Fruit fly (Drosophila melanogaster) whole organism, pupa: Measurements from ENCODE around the gene CG32388.

Source experiments
- CG4496 ChIP-seq: fragments of 200-800 bp; sonication (Bioruptor generic); IDR thresholded peaks from 3 replicates; pipeline ENCODE4 v1.3.6; 2022; ENCODE audit warnings: missing biosample characterization, missing genetic modification characterization
- EcR ChIP-seq: fragments of 200-800 bp; sonication (Bioruptor generic); optimal IDR thresholded peaks from 3 replicates; lab custom pipeline; 2019; ENCODE audit warnings: missing biosample characterization, missing genetic modification characterization, mild to moderate bottlenecking, moderate library complexity, missing genetic modification reagents
- Snoo ChIP-seq: fragments of 200-800 bp; sonication (Bioruptor generic); optimal IDR thresholded peaks from 3 replicates; lab custom pipeline; 2017; ENCODE audit warnings: missing biosample characterization, mild to moderate bottlenecking, missing genetic modification characterization, inconsistent platforms
- gl ChIP-seq: fragments of 200-800 bp; sonication (Bioruptor generic); optimal IDR thresholded peaks from 2 replicates; lab custom pipeline; 2018; ENCODE audit warnings: missing biosample characterization, mild to moderate bottlenecking, missing genetic modification characterization

dm6 chr3L:7006421-7006820 lies 22.0 kb upstream of the CG32388 start:
- TF ChIP-seq gl (tag; lab: Kevin White, UChicago) (no peak), CG4496 (no peak), EcR (no peak), Snoo (tag; lab: Kevin White, UChicago) (no peak)
